Fruit fly (Drosophila melanogaster): ENCODE data around the gene dac.

The dac gene

dm6 chr2L:16492617-16493203 is 6.9 kb upstream of the dac start (continued):
- TF ChIP-seq knrl (GFP tag; IDR thresholded peaks at IDR 0.05; ENCODE audit: partially characterized antibody) (no peak), Fer1 (GFP tag; optimal IDR thresholded peaks at IDR 0.05) (peak; percentile 78), CG1529 (GFP tag; optimal IDR thresholded peaks at IDR 0.05) (peak; percentile 76), CG13287 (GFP tag; IDR thresholded peaks at IDR 0.05; ENCODE audit: partially characterized antibody) (no peak), vvl (GFP tag; IDR thresholded peaks at IDR 0.05) (peak; percentile 82), CG12769 (tag; optimal IDR thresholded peaks at IDR 0.05) (peak; percentile 79), dimm (GFP tag; IDR thresholded peaks at IDR 0.05) (no peak), onecut (GFP tag; IDR thresholded peaks at IDR 0.05) (peak; percentile 72), Rx (GFP tag; IDR thresholded peaks at IDR 0.05) (no peak), Stat92E (GFP tag; optimal IDR thresholded peaks at IDR 0.05) (peak in 1 of 3 experiments; percentile 27), CG5180 (GFP tag; optimal IDR thresholded peaks at IDR 0.05) (peak; percentile 48), CG34224 (GFP tag; IDR thresholded peaks at IDR 0.05; ENCODE audit: partially characterized antibody) (no peak), CG18599 (GFP tag; optimal IDR thresholded peaks at IDR 0.05) (peak; percentile 77), CG43689 (GFP tag; IDR thresholded peaks at IDR 0.05) (0 out of 2 replicates have a peak, but pooled peaks have one; percentile 42), CG15011 (GFP tag; optimal IDR thresholded peaks at IDR 0.05) (peak; percentile 21), CG4617 (GFP tag; optimal IDR thresholded peaks at IDR 0.05; ENCODE audit: borderline replicate concordance) (no peak), fu2 (GFP tag; optimal IDR thresholded peaks at IDR 0.05) (peak; percentile 15), CG4707 (GFP tag; optimal IDR thresholded peaks at IDR 0.05) (peak; percentile 67), CG4360 (GFP tag; IDR thresholded peaks at IDR 0.05) (peak; percentile 79), CG8924 (tag; optimal IDR thresholded peaks at IDR 0.05) (peak; percentile 87), fru (optimal IDR thresholded peaks at IDR 0.05) (no peak), Nf-YA (GFP tag; IDR thresholded peaks at IDR 0.05) (peak; percentile 51; the same call in 1 of the 2 replicates), gem (tag; optimal IDR thresholded peaks at IDR 0.05) (peak; percentile 87), CG9876 (GFP tag; optimal IDR thresholded peaks at IDR 0.05) (no peak), Bdp1 (GFP tag; optimal IDR thresholded peaks at IDR 0.05) (peak; percentile 60), cato (GFP tag; optimal IDR thresholded peaks at IDR 0.05; ENCODE audit: borderline replicate concordance) (peak; percentile 11), zen (tag; optimal IDR thresholded peaks at IDR 0.05) (peak; percentile 69), corto (GFP tag; optimal IDR thresholded peaks at IDR 0.05) (peak; percentile 75), ind (GFP tag; optimal IDR thresholded peaks at IDR 0.05) (peak; percentile 70), nom (GFP tag; optimal IDR thresholded peaks at IDR 0.05) (peak; percentile 88), Sin3A (optimal IDR thresholded peaks at IDR 0.05) (no peak), da (GFP tag; optimal IDR thresholded peaks at IDR 0.05) (no peak), tap (tag; optimal IDR thresholded peaks at IDR 0.05) (peak; percentile 78), p53 (GFP tag; optimal IDR thresholded peaks at IDR 0.05) (no peak), CG11247 (GFP tag; IDR thresholded peaks at IDR 0.05) (peak; percentile 47; the same call in 1 of the 2 replicates), danr (GFP tag; IDR thresholded peaks at IDR 0.05) (0 out of 2 replicates have a peak, but pooled peaks have one; percentile 8), caup (GFP tag; optimal IDR thresholded peaks at IDR 0.05; ENCODE audit: severe bottlenecking) (peak; percentile 75), CG3065 (GFP tag; optimal IDR thresholded peaks at IDR 0.05) (peak; percentile 37), CG15479 (GFP tag; optimal IDR thresholded peaks at IDR 0.05) (peak; percentile 14), yki (optimal IDR thresholded peaks at IDR 0.05) (no peak), Sox102F (GFP tag; optimal IDR thresholded peaks at IDR 0.05) (peak; percentile 87), en (GFP tag; optimal IDR thresholded peaks at IDR 0.05) (peak; percentile 10), slbo (GFP tag; IDR thresholded peaks at IDR 0.05) (peak; percentile 66), CG10321 (GFP tag; IDR thresholded peaks at IDR 0.05) (no peak), CG4282 (GFP tag; optimal IDR thresholded peaks at IDR 0.05) (no peak), vnd (GFP tag; IDR thresholded peaks at IDR 0.05; ENCODE audit: partially characterized antibody) (no peak), crc (GFP tag; optimal IDR thresholded peaks at IDR 0.05) (no peak), ci (GFP tag; IDR thresholded peaks at IDR 0.05) (peak; percentile 86), CG4404 (GFP tag; IDR thresholded peaks at IDR 0.05) (peak; percentile 70), disco-r (GFP tag; optimal IDR thresholded peaks at IDR 0.05) (no peak)

All from whole organism, embryonic.